Fruit fly (Drosophila melanogaster) whole organism, embryonic: ENCODE measurements around the gene CG10663.

Source experiments
- C15 ChIP-seq: fragments of 200-800 bp; sonication (Bioruptor generic); IDR thresholded peaks from 3 replicates; pipeline ENCODE4 v1.3.6; 2022; ENCODE audit warnings: missing biosample characterization, missing genetic modification characterization
- CG10147 ChIP-seq: fragments of 200-800 bp; sonication (Bioruptor generic); optimal IDR thresholded peaks from 2 replicates; lab custom pipeline; 2019; ENCODE audit warnings: missing biosample characterization, mild to moderate bottlenecking, missing genetic modification characterization, moderate library complexity
- CG10209 ChIP-seq: fragments of 200-800 bp; sonication (Bioruptor generic); optimal IDR thresholded peaks from 3 replicates; lab custom pipeline; 2017; ENCODE audit warnings: missing biosample characterization, mild to moderate bottlenecking, missing genetic modification characterization, missing genetic modification reagents
- CG1529 ChIP-seq: fragments of 200-800 bp; sonication (Bioruptor generic); optimal IDR thresholded peaks from 3 replicates; lab custom pipeline; 2018; ENCODE audit warnings: missing biosample characterization, missing genetic modification characterization
- CG1603 ChIP-seq: fragments of 200-800 bp; sonication (Bioruptor generic); optimal IDR thresholded peaks from 2 replicates; lab custom pipeline; 2019; ENCODE audit warnings: missing biosample characterization, mild to moderate bottlenecking, missing genetic modification characterization, moderate library complexity
- CG16815 ChIP-seq: fragments of 200-800 bp; sonication (Bioruptor generic); optimal IDR thresholded peaks from 3 replicates; lab custom pipeline; 2017; ENCODE audit warnings: missing biosample characterization, mild to moderate bottlenecking, missing genetic modification characterization
- CG17186 ChIP-seq: fragments of 200-800 bp; sonication (Bioruptor generic); optimal IDR thresholded peaks from 3 replicates; lab custom pipeline; 2017; ENCODE audit warnings: missing biosample characterization, missing genetic modification reagents, missing genetic modification characterization
- CG18764 ChIP-seq: fragments of 200-800 bp; sonication (Bioruptor generic); optimal IDR thresholded peaks from 3 replicates; lab custom pipeline; 2016; ENCODE audit warnings: missing biosample characterization, missing genetic modification characterization
- CG2199 ChIP-seq: fragments of 200-800 bp; sonication (Bioruptor generic); IDR thresholded peaks from 3 replicates; pipeline ENCODE4 v1.3.6; 2022; ENCODE audit warnings: missing biosample characterization, missing genetic modification characterization
- CG2202 ChIP-seq: fragments of 200-800 bp; sonication (Bioruptor generic); optimal IDR thresholded peaks from 2 replicates; lab custom pipeline; 2018; ENCODE audit warnings: missing biosample characterization, mild to moderate bottlenecking, missing genetic modification characterization
- CG31388 ChIP-seq: fragments of 200-800 bp; sonication (Bioruptor generic); optimal IDR thresholded peaks from 2 replicates; lab custom pipeline; 2016; ENCODE audit warnings: missing biosample characterization, missing genetic modification characterization
- CG3995 ChIP-seq: fragments of 200-800 bp; sonication (Bioruptor generic); optimal IDR thresholded peaks from 3 replicates; lab custom pipeline; 2016; ENCODE audit warnings: missing biosample characterization, missing genetic modification characterization
- CG4360 ChIP-seq: fragments of 200-800 bp; sonication (Bioruptor generic); IDR thresholded peaks from 2 replicates; pipeline ENCODE4 v1.3.6; 2022; ENCODE audit warnings: missing biosample characterization, missing genetic modification characterization
- CG6854 ChIP-seq: fragments of 200-800 bp; sonication (Bioruptor generic); optimal IDR thresholded peaks from 3 replicates; lab custom pipeline; 2017; ENCODE audit warnings: missing biosample characterization, mild to moderate bottlenecking, missing genetic modification characterization
- CG7556 ChIP-seq: fragments of 200-800 bp; sonication (Bioruptor generic); optimal IDR thresholded peaks from 2 replicates; lab custom pipeline; 2017; ENCODE audit warnings: missing biosample characterization, mild to moderate bottlenecking, missing genetic modification characterization
- CG7745 ChIP-seq: fragments of 200-800 bp; sonication (Bioruptor generic); optimal IDR thresholded peaks from 2 replicates; lab custom pipeline; 2018; ENCODE audit warnings: missing biosample characterization, mild to moderate bottlenecking, missing genetic modification characterization, moderate library complexity
- CG7928 ChIP-seq: fragments of 200-800 bp; sonication (Bioruptor generic); optimal IDR thresholded peaks from 2 replicates; lab custom pipeline; 2017; ENCODE audit warnings: missing biosample characterization, mild to moderate bottlenecking, missing genetic modification characterization
- CG8924 ChIP-seq: fragments of 200-800 bp; optimal IDR thresholded peaks from 3 replicates; lab custom pipeline; 2019; ENCODE audit warnings: missing biosample characterization, mild to moderate bottlenecking, missing genetic modification characterization, moderate library complexity
- D19A ChIP-seq: fragments of 200-800 bp; optimal IDR thresholded peaks from 3 replicates; lab custom pipeline; 2019; ENCODE audit warnings: missing biosample characterization, mild to moderate bottlenecking, missing genetic modification characterization, moderate library complexity
- Dbx ChIP-seq: fragments of 200-800 bp; sonication (Bioruptor generic); IDR thresholded peaks from 3 replicates; pipeline ENCODE4 v1.3.6; 2022; ENCODE audit warnings: missing biosample characterization, missing genetic modification characterization
- HLH3B ChIP-seq: fragments of 200-800 bp; sonication (Bioruptor generic); IDR thresholded peaks from 2 replicates; pipeline ENCODE4 v1.3.6; 2022; ENCODE audit warnings: missing biosample characterization, missing genetic modification characterization
- HLH54F ChIP-seq: fragments of 200-800 bp; sonication (Bioruptor generic); optimal IDR thresholded peaks from 3 replicates; lab custom pipeline; 2016; ENCODE audit warnings: missing biosample characterization, missing genetic modification characterization
- Lpt ChIP-seq: fragments of >200 bp; optimal IDR thresholded peaks from 2 replicates; lab custom pipeline; 2018; ENCODE audit warnings: missing biosample characterization, missing genetic modification characterization
- Usf ChIP-seq: fragments of 200-800 bp; sonication (Bioruptor generic); optimal IDR thresholded peaks from 2 replicates; lab custom pipeline; 2017; ENCODE audit warnings: missing genotype, missing biosample characterization, missing genetic modification characterization
- az2 ChIP-seq: fragments of 200-800 bp; sonication (Bioruptor generic); optimal IDR thresholded peaks from 3 replicates; lab custom pipeline; 2016; ENCODE audit warnings: missing biosample characterization, missing genetic modification characterization
- bigmax ChIP-seq: fragments of 200-800 bp; sonication (Bioruptor generic); optimal IDR thresholded peaks from 2 replicates; lab custom pipeline; 2018; ENCODE audit warnings: missing biosample characterization, mild to moderate bottlenecking, missing genetic modification characterization
- cg ChIP-seq: fragments of 200-800 bp; sonication (Bioruptor generic); optimal IDR thresholded peaks from 3 replicates; lab custom pipeline; 2019; ENCODE audit warnings: missing biosample characterization, mild to moderate bottlenecking, missing genetic modification characterization, moderate library complexity
- crol ChIP-seq: fragments of 200-800 bp; sonication (Bioruptor generic); IDR thresholded peaks from 2 replicates; pipeline ENCODE4 v1.3.6; 2022; ENCODE audit warnings: missing biosample characterization, missing genetic modification characterization
- dmrt99B ChIP-seq: fragments of 200-800 bp; sonication (Bioruptor generic); optimal IDR thresholded peaks from 2 replicates; lab custom pipeline; 2018; ENCODE audit warnings: missing biosample characterization, mild to moderate bottlenecking, missing genetic modification characterization, moderate library complexity
- en ChIP-seq: fragments of 200-800 bp; sonication (Bioruptor generic); optimal IDR thresholded peaks from 2 replicates; lab custom pipeline; 2016; ENCODE audit warnings: missing biosample characterization, missing genetic modification characterization
- ewg ChIP-seq: fragments of 200-800 bp; sonication (Bioruptor generic); optimal IDR thresholded peaks from 3 replicates; lab custom pipeline; 2017; ENCODE audit warnings: mild to moderate bottlenecking, missing biosample characterization, missing genetic modification reagents, missing genetic modification characterization
- grn ChIP-seq: fragments of 200-800 bp; sonication (Bioruptor generic); optimal IDR thresholded peaks from 3 replicates; lab custom pipeline; 2017; ENCODE audit warnings: missing biosample characterization, missing genetic modification characterization
- gsb-n ChIP-seq: fragments of 200-800 bp; sonication (Bioruptor generic); optimal IDR thresholded peaks from 3 replicates; lab custom pipeline; 2018; ENCODE audit warnings: missing biosample characterization, mild to moderate bottlenecking, missing genetic modification characterization
- ham ChIP-seq: fragments of 200-800 bp; sonication (Bioruptor generic); IDR thresholded peaks from 2 replicates; pipeline ENCODE4 v1.3.6; 2022; ENCODE audit warnings: missing biosample characterization, missing genetic modification characterization
- her ChIP-seq: fragments of 200-800 bp; sonication (Bioruptor generic); optimal IDR thresholded peaks from 2 replicates; lab custom pipeline; 2016; ENCODE audit warnings: missing biosample characterization, missing genetic modification characterization
- jing ChIP-seq: fragments of 200-800 bp; sonication (Bioruptor generic); optimal IDR thresholded peaks from 2 replicates; lab custom pipeline; 2018; ENCODE audit warnings: missing biosample characterization, mild to moderate bottlenecking, missing genetic modification characterization
- klu ChIP-seq: fragments of 200-800 bp; sonication (Bioruptor generic); IDR thresholded peaks from 2 replicates; pipeline ENCODE4 v1.3.6; 2022; ENCODE audit warnings: missing biosample characterization, missing genetic modification characterization
- knrl ChIP-seq: fragments of 200-800 bp; sonication (Bioruptor generic); IDR thresholded peaks from 3 replicates; pipeline ENCODE4 v1.3.6; 2022; ENCODE audit warnings: missing biosample characterization, missing genetic modification characterization; ENCODE audit not compliant: partially characterized antibody
- nerfin-2 ChIP-seq: fragments of 200-800 bp; sonication (Bioruptor generic); IDR thresholded peaks from 2 replicates; pipeline ENCODE4 v1.3.6; 2022; ENCODE audit warnings: missing biosample characterization, missing genetic modification characterization; ENCODE audit not compliant: partially characterized antibody
- pfk ChIP-seq: fragments of 200-800 bp; sonication (Bioruptor generic); optimal IDR thresholded peaks from 2 replicates; lab custom pipeline; 2018; ENCODE audit warnings: missing biosample characterization, mild to moderate bottlenecking, missing genetic modification characterization, moderate library complexity
- salm ChIP-seq: fragments of 200-800 bp; sonication (Bioruptor generic); optimal IDR thresholded peaks from 2 replicates; lab custom pipeline; 2018; ENCODE audit warnings: missing biosample characterization, mild to moderate bottlenecking, missing genetic modification characterization
- scrt ChIP-seq: fragments of 200-800 bp; sonication (Bioruptor generic); optimal IDR thresholded peaks from 2 replicates; lab custom pipeline; 2018; ENCODE audit warnings: missing biosample characterization, mild to moderate bottlenecking, missing genetic modification characterization, moderate library complexity
- sim ChIP-seq: fragments of 200-800 bp; sonication (Bioruptor generic); IDR thresholded peaks from 2 replicates; pipeline ENCODE4 v1.3.6; 2022; ENCODE audit warnings: missing biosample characterization, missing genetic modification characterization
- slbo ChIP-seq: fragments of 200-800 bp; sonication (Bioruptor generic); IDR thresholded peaks from 2 replicates; pipeline ENCODE4 v1.3.6; 2022; ENCODE audit warnings: missing biosample characterization, missing genetic modification characterization
- sug ChIP-seq: fragments of 200-800 bp; optimal IDR thresholded peaks from 2 replicates; lab custom pipeline; 2019; ENCODE audit warnings: missing biosample characterization, mild to moderate bottlenecking, missing genetic modification characterization, moderate library complexity
- tll ChIP-seq, 2 experiments: fragments of 200-800 bp in 1 of 2; fragments of >200 bp in 1 of 2; sonication (Bioruptor generic) in 1 of 2; optimal IDR thresholded peaks; 2 replicates each; lab custom pipeline; 2017 to 2019; ENCODE audit warnings: missing biosample characterization in 2 of 2, missing genetic modification characterization in 2 of 2, mild to moderate bottlenecking in 1 of 2, moderate library complexity in 1 of 2
- toy ChIP-seq: fragments of 200-800 bp; sonication (Bioruptor generic); IDR thresholded peaks from 2 replicates; pipeline ENCODE4 v1.3.6; 2022; ENCODE audit warnings: missing biosample characterization, missing genetic modification characterization
- ttk ChIP-seq: fragments of 200-800 bp; sonication (Bioruptor generic); IDR thresholded peaks from 2 replicates; pipeline ENCODE4 v2.1.2; 2022; ENCODE audit warnings: missing biosample characterization, missing genetic modification characterization
- z ChIP-seq: fragments of 200-800 bp; sonication (Bioruptor generic); IDR thresholded peaks from 3 replicates; pipeline ENCODE4 v1.3.6; 2022; ENCODE audit warnings: missing biosample characterization, missing genetic modification characterization

The CG10663 gene

DNA sequence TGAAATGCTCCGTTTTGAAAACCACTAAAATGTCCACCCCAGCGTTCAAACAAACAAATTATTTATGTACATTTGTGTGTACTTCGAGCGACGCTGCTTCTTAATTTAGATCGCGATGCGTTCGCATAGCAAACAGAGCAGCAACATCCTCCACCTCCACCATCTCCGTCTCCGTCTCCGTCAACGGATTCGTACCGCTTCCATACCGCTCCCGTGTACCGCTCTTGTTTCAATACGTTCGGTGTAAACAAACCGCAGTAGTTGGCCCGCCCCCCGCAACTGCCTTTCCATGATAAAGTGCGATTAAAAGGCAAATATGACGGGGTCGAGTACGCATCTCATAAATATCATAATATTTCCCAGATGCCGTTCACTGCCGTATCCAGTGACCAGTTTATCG is 2.6 kb downstream of the CG10663 start, which contains the start of gene CG33725 (continued):
- TF ChIP-seq CG7928 (GFP tag; lab: Kevin White, UChicago) (no peak), crol (GFP tag; lab: Robert Waterston, UW) (peak; percentile 92), CG7745 (tag; lab: Kevin White, UChicago) (no peak), CG8924 (tag; lab: Kevin White, UChicago) (no peak), Usf (no peak), CG10147 (no peak), slbo (GFP tag; lab: Robert Waterston, UW) (no peak), tll (GFP tag; optimal IDR thresholded peaks at IDR 0.05; lab: Kevin White, UChicago) (no peak), CG2199 (GFP tag; lab: Robert Waterston, UW) (0 out of 3 replicates have a peak, but pooled peaks have one; percentile 49), CG3995 (GFP tag; lab: Kevin White, UChicago) (no peak), ewg (GFP tag; lab: Kevin White, UChicago) (no peak), ttk (GFP tag; lab: Robert Waterston, UW) (no peak), grn (GFP tag; lab: Kevin White, UChicago) (no peak), knrl (GFP tag; lab: Robert Waterston, UW) (no peak), pfk (GFP tag; lab: Kevin White, UChicago) (peak; percentile 71), cg (no peak), sug (tag; lab: Kevin White, UChicago) (no peak), CG18764 (GFP tag; lab: Kevin White, UChicago) (no peak), HLH54F (GFP tag; lab: Kevin White, UChicago) (no peak), gsb-n (peak; percentile 1), C15 (GFP tag; lab: Robert Waterston, UW) (no peak), HLH3B (GFP tag; lab: Robert Waterston, UW) (no peak), jing (GFP tag; lab: Kevin White, UChicago) (no peak), dmrt99B (no peak), CG7556 (GFP tag; lab: Kevin White, UChicago) (no peak), en (GFP tag; lab: Kevin White, UChicago) (no peak), Dbx (GFP tag; lab: Robert Waterston, UW) (no peak), scrt (GFP tag; lab: Kevin White, UChicago) (no peak), ham (GFP tag; lab: Robert Waterston, UW) (no peak), bigmax (GFP tag; lab: Kevin White, UChicago) (no peak), salm (tag; lab: Kevin White, UChicago) (no peak), CG4360 (GFP tag; lab: Robert Waterston, UW) (no peak), nerfin-2 (GFP tag; lab: Robert Waterston, UW) (no peak), CG16815 (GFP tag; lab: Kevin White, UChicago) (no peak), CG10209 (GFP tag; lab: Kevin White, UChicago) (no peak), sim (GFP tag; lab: Robert Waterston, UW) (no peak), klu (GFP tag; lab: Robert Waterston, UW) (no peak), az2 (GFP tag; lab: Kevin White, UChicago) (no peak), CG17186 (GFP tag; lab: Kevin White, UChicago) (no peak), D19A (tag; lab: Kevin White, UChicago) (no peak), CG31388 (no peak), toy (no peak), z (no peak), CG2202 (no peak), Lpt (GFP tag; lab: Kevin White, UChicago) (no peak), CG1603 (tag; lab: Kevin White, UChicago) (no peak), her (GFP tag; lab: Kevin White, UChicago) (no peak), CG1529 (GFP tag; lab: Kevin White, UChicago) (no peak), CG6854 (GFP tag; lab: Kevin White, UChicago) (no peak)
- TF ChIP-seq, all 482 proteins: peak for 31
